Worm (Caenorhabditis elegans): ENCODE results near the gene R07D5.2.

ce11 chrX:15125138-15125537 lies 8.7 kb upstream of the R07D5.2 start:
- TF ChIP-seq rnt-1 (tag; optimal IDR thresholded peaks at IDR 0.05) (no peak), hlh-15 (tag; optimal IDR thresholded peaks at IDR 0.05) (no peak), T23F11.4 (GFP tag; optimal IDR thresholded peaks at IDR 0.05) (no peak), pat-9 (tag; optimal IDR thresholded peaks at IDR 0.05) (no peak)

All from whole organism, late embryonic.